Worm (Caenorhabditis elegans) whole organism, late embryonic: ENCODE results near the gene swsn-6.

Experiments
- ama-1 ChIP-seq: fragments of 150-350 bp; optimal IDR thresholded peaks from 2 replicates; lab custom pipeline; 2014
- ceh-18 ChIP-seq: sonication (generic microtip); optimal IDR thresholded peaks from 2 replicates; lab custom pipeline; 2016; ENCODE audit warnings: missing genetic modification characterization, missing compliant biosample characterization
- ceh-19 ChIP-seq: fragments of 200-800 bp; sonication (Bioruptor generic); optimal IDR thresholded peaks from 2 replicates; lab custom pipeline; 2018; ENCODE audit warnings: mild to moderate bottlenecking, missing genetic modification characterization, missing compliant biosample characterization
- ceh-30 ChIP-seq: fragments of 150-350 bp; optimal IDR thresholded peaks from 2 replicates; lab custom pipeline; 2014; ENCODE audit warnings: missing biosample characterization, missing genetic modification characterization
- elt-2 ChIP-seq: sonication (generic microtip); optimal IDR thresholded peaks from 2 replicates; lab custom pipeline; 2016; ENCODE audit warnings: missing genetic modification reagents, missing genetic modification characterization, missing compliant biosample characterization
- fkh-10 ChIP-seq: fragments of 150-350 bp; optimal IDR thresholded peaks from 2 replicates; lab custom pipeline; 2014; ENCODE audit warnings: missing biosample characterization, missing genetic modification reagents, missing genetic modification characterization
- fkh-6 ChIP-seq: sonication (generic microtip); optimal IDR thresholded peaks from 2 replicates; lab custom pipeline; 2016; ENCODE audit warnings: missing genetic modification characterization, missing compliant biosample characterization
- lin-11 ChIP-seq: fragments of 200-800 bp; sonication (Bioruptor generic); optimal IDR thresholded peaks from 2 replicates; lab custom pipeline; 2018; ENCODE audit warnings: mild to moderate bottlenecking, missing genetic modification characterization, missing compliant biosample characterization
- npax-4 ChIP-seq: sonication (generic microtip); optimal IDR thresholded peaks from 2 replicates; lab custom pipeline; 2016; ENCODE audit warnings: missing genetic modification characterization, missing compliant biosample characterization
- pros-1 ChIP-seq: fragments of 150-350 bp; optimal IDR thresholded peaks from 2 replicates; lab custom pipeline; 2014; ENCODE audit warnings: missing biosample characterization, missing genetic modification reagents, missing genetic modification characterization
- ref-2 ChIP-seq: sonication (generic microtip); optimal IDR thresholded peaks from 2 replicates; lab custom pipeline; 2016; ENCODE audit warnings: missing genetic modification characterization, missing compliant biosample characterization

DNA sequence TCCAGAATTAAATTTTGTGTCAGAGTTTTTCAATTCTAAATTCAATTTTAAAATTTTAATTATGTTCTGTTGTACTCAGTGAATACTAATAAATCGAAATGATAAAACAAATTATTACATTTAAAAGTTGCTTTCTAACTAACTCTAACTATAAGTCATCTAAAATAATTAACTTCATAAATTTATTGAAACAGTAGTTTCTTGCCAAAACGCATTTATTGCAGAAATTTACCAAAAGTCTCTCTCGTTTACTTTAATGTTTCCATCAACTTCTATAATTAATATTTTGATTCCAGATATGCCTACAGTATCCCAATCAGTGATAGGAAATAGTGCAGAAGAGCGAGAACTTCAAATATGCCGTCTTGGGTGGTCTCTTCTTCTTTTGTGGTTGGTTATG, 5.8 kb downstream of the swsn-6 start, which contains the start of gene ZK616.1:
- TF ChIP-seq pros-1 (no peak), ref-2 (no peak), npax-4 (tag; lab: Kevin White, UChicago) (no peak), fkh-10 (GFP tag; lab: Kevin White, UChicago) (no peak), fkh-6 (tag; lab: Kevin White, UChicago) (no peak), ceh-19 (GFP tag; lab: Kevin White, UChicago) (no peak), lin-11 (tag; lab: Kevin White, UChicago) (no peak), ceh-18 (tag; lab: Kevin White, UChicago) (no peak), ama-1 (no peak), elt-2 (tag; lab: Kevin White, UChicago) (no peak), ceh-30 (tag; lab: Kevin White, UChicago) (no peak)
